Fruit fly (Drosophila melanogaster) whole organism, embryonic: Measurements from ENCODE around the gene CG13053.

Experiments used
- Asciz ChIP-seq: fragments of 200-800 bp; sonication (Bioruptor generic); optimal IDR thresholded peaks from 2 replicates; lab custom pipeline; 2017; ENCODE audit warnings: missing biosample characterization, mild to moderate bottlenecking, missing genetic modification characterization, missing genetic modification reagents
- Bdp1 ChIP-seq: fragments of 200-800 bp; sonication (Bioruptor generic); optimal IDR thresholded peaks from 3 replicates; lab custom pipeline; 2016; ENCODE audit warnings: missing biosample characterization, missing genetic modification characterization
- CG10267 ChIP-seq: fragments of 200-800 bp; sonication (Bioruptor generic); optimal IDR thresholded peaks from 2 replicates; lab custom pipeline; 2018; ENCODE audit warnings: missing biosample characterization, mild to moderate bottlenecking, missing genetic modification characterization, moderate library complexity
- CG11093 ChIP-seq: fragments of 200-800 bp; sonication (Bioruptor generic); IDR thresholded peaks from 3 replicates; pipeline ENCODE4 v1.3.6; 2022; ENCODE audit warnings: missing biosample characterization, missing genetic modification characterization
- CG15479 ChIP-seq: fragments of 200-800 bp; sonication (Bioruptor generic); optimal IDR thresholded peaks from 3 replicates; lab custom pipeline; 2019; ENCODE audit warnings: missing biosample characterization, mild to moderate bottlenecking, missing genetic modification characterization, moderate library complexity
- CG17385 ChIP-seq: fragments of 200-800 bp; sonication (Bioruptor generic); optimal IDR thresholded peaks from 3 replicates; lab custom pipeline; 2018; ENCODE audit warnings: missing biosample characterization, mild to moderate bottlenecking, missing genetic modification characterization
- CG18619 ChIP-seq: fragments of 200-800 bp; sonication (Bioruptor generic); optimal IDR thresholded peaks from 3 replicates; lab custom pipeline; 2017; ENCODE audit warnings: missing biosample characterization, mild to moderate bottlenecking, missing genetic modification characterization
- CG2116 ChIP-seq: fragments of 200-800 bp; sonication (Bioruptor generic); optimal IDR thresholded peaks from 3 replicates; lab custom pipeline; 2018; ENCODE audit warnings: missing biosample characterization, mild to moderate bottlenecking, missing genetic modification characterization
- CG2199 ChIP-seq: fragments of 200-800 bp; sonication (Bioruptor generic); IDR thresholded peaks from 3 replicates; pipeline ENCODE4 v1.3.6; 2022; ENCODE audit warnings: missing biosample characterization, missing genetic modification characterization
- CG33557 ChIP-seq: fragments of 200-800 bp; sonication (Bioruptor generic); optimal IDR thresholded peaks from 2 replicates; lab custom pipeline; 2019; ENCODE audit warnings: missing biosample characterization, mild to moderate bottlenecking, missing genetic modification characterization, moderate library complexity
- CG4360 ChIP-seq: fragments of 200-800 bp; sonication (Bioruptor generic); IDR thresholded peaks from 2 replicates; pipeline ENCODE4 v1.3.6; 2022; ENCODE audit warnings: missing biosample characterization, missing genetic modification characterization
- CG4707 ChIP-seq: fragments of 200-800 bp; sonication (Bioruptor generic); optimal IDR thresholded peaks from 2 replicates; lab custom pipeline; 2018; ENCODE audit warnings: missing biosample characterization, mild to moderate bottlenecking, missing genetic modification characterization, moderate library complexity
- CG4854 ChIP-seq: fragments of 200-800 bp; sonication (Bioruptor generic); optimal IDR thresholded peaks from 2 replicates; lab custom pipeline; 2016; ENCODE audit warnings: missing biosample characterization, missing genetic modification characterization, inconsistent platforms
- CG6765 ChIP-seq: fragments of 200-800 bp; sonication (Bioruptor generic); optimal IDR thresholded peaks from 3 replicates; lab custom pipeline; 2017; ENCODE audit warnings: missing biosample characterization, mild to moderate bottlenecking, missing genetic modification characterization
- CG6791 ChIP-seq: fragments of 200-800 bp; sonication (Bioruptor generic); IDR thresholded peaks from 3 replicates; pipeline ENCODE4 v1.3.6; 2022; ENCODE audit warnings: missing biosample characterization, missing genetic modification characterization; ENCODE audit not compliant: partially characterized antibody
- CG8359 ChIP-seq: fragments of 200-800 bp; sonication (Bioruptor generic); optimal IDR thresholded peaks from 2 replicates; lab custom pipeline; 2017; ENCODE audit warnings: missing biosample characterization, mild to moderate bottlenecking, missing genetic modification characterization, borderline replicate concordance
- CG9817 ChIP-seq: fragments of 200-800 bp; sonication (Bioruptor generic); optimal IDR thresholded peaks from 2 replicates; lab custom pipeline; 2018; ENCODE audit warnings: missing biosample characterization, mild to moderate bottlenecking, missing genetic modification characterization, moderate library complexity
- CG9876 ChIP-seq: fragments of 200-800 bp; sonication (Bioruptor generic); optimal IDR thresholded peaks from 2 replicates; lab custom pipeline; 2016; ENCODE audit warnings: missing biosample characterization, missing genetic modification characterization
- Drgx ChIP-seq: fragments of 200-800 bp; sonication (Bioruptor generic); IDR thresholded peaks from 2 replicates; pipeline ENCODE4 v1.3.6; 2022; ENCODE audit warnings: missing biosample characterization, missing genetic modification characterization
- Ets65A ChIP-seq: fragments of 200-800 bp; sonication (Bioruptor generic); peaks from one replicate; lab custom pipeline; 2016; ENCODE audit warnings: missing biosample characterization, missing genetic modification characterization
- Hr51 ChIP-seq, 2 experiments: fragments of 200-800 bp; sonication (Bioruptor generic); optimal IDR thresholded peaks; 2 replicates in 1 of 2; 3 replicates in 1 of 2; lab custom pipeline; 2016 to 2018; ENCODE audit warnings: missing biosample characterization in 2 of 2, missing genetic modification characterization in 2 of 2, mild to moderate bottlenecking in 1 of 2, moderate library complexity in 1 of 2
- Hsf ChIP-seq: fragments of 200-800 bp; sonication (Bioruptor generic); optimal IDR thresholded peaks from 3 replicates; lab custom pipeline; 2016; ENCODE audit warnings: missing biosample characterization, missing genetic modification characterization
- Ptx1 ChIP-seq: fragments of 200-800 bp; sonication (Bioruptor generic); IDR thresholded peaks from 2 replicates; pipeline ENCODE4 v1.3.6; 2022; ENCODE audit warnings: missing biosample characterization, missing genetic modification characterization
- Rfx ChIP-seq: fragments of 200-800 bp; sonication (Bioruptor generic); IDR thresholded peaks from 2 replicates; pipeline ENCODE4 v1.3.6; 2022; ENCODE audit warnings: missing biosample characterization, missing genetic modification characterization
- Xbp1 ChIP-seq: fragments of 200-800 bp; sonication (Bioruptor generic); optimal IDR thresholded peaks from 3 replicates; lab custom pipeline; 2016; ENCODE audit warnings: missing biosample characterization, mild to moderate bottlenecking, missing genetic modification characterization
- bowl ChIP-seq: fragments of 200-800 bp; sonication (Bioruptor generic); IDR thresholded peaks from 2 replicates; pipeline ENCODE4 v1.3.6; 2022; ENCODE audit warnings: missing biosample characterization, missing genetic modification characterization
- btn ChIP-seq: fragments of 200-800 bp; sonication (Bioruptor generic); optimal IDR thresholded peaks from 2 replicates; lab custom pipeline; 2016; ENCODE audit warnings: missing biosample characterization, missing genetic modification characterization
- cato ChIP-seq: fragments of 200-800 bp; sonication (Bioruptor generic); optimal IDR thresholded peaks from 2 replicates; lab custom pipeline; 2016; ENCODE audit warnings: missing biosample characterization, missing genetic modification characterization, borderline replicate concordance
- cwo ChIP-seq: fragments of 200-800 bp; sonication (Bioruptor generic); optimal IDR thresholded peaks from 3 replicates; lab custom pipeline; 2017; ENCODE audit warnings: missing biosample characterization, missing genetic modification characterization, mild to moderate bottlenecking, moderate library complexity, missing genetic modification reagents
- danr ChIP-seq: fragments of 200-800 bp; sonication (Bioruptor generic); IDR thresholded peaks from 2 replicates; pipeline ENCODE4 v1.3.6; 2022; ENCODE audit warnings: missing biosample characterization, missing genetic modification characterization
- emc ChIP-seq: fragments of 200-800 bp; sonication (Bioruptor generic); optimal IDR thresholded peaks from 2 replicates; lab custom pipeline; 2016; ENCODE audit warnings: missing biosample characterization, missing genetic modification characterization
- en ChIP-seq: fragments of 200-800 bp; sonication (Bioruptor generic); optimal IDR thresholded peaks from 2 replicates; lab custom pipeline; 2016; ENCODE audit warnings: missing biosample characterization, missing genetic modification characterization
- ewg ChIP-seq: fragments of 200-800 bp; sonication (Bioruptor generic); optimal IDR thresholded peaks from 3 replicates; lab custom pipeline; 2017; ENCODE audit warnings: mild to moderate bottlenecking, missing biosample characterization, missing genetic modification reagents, missing genetic modification characterization
- fd96Cb ChIP-seq: fragments of 200-800 bp; sonication (Bioruptor generic); optimal IDR thresholded peaks from 2 replicates; lab custom pipeline; 2018; ENCODE audit warnings: missing biosample characterization, mild to moderate bottlenecking, missing genetic modification characterization, moderate library complexity
- ftz-f1 ChIP-seq: fragments of 200-800 bp; sonication (Bioruptor generic); optimal IDR thresholded peaks from 2 replicates; lab custom pipeline; 2016; ENCODE audit warnings: missing biosample characterization, missing genetic modification characterization
- gem ChIP-seq: fragments of 200-800 bp; sonication (Bioruptor generic); optimal IDR thresholded peaks from 2 replicates; lab custom pipeline; 2019; ENCODE audit warnings: missing biosample characterization, mild to moderate bottlenecking, missing genetic modification characterization, moderate library complexity
- gsb-n ChIP-seq: fragments of 200-800 bp; sonication (Bioruptor generic); optimal IDR thresholded peaks from 3 replicates; lab custom pipeline; 2018; ENCODE audit warnings: missing biosample characterization, mild to moderate bottlenecking, missing genetic modification characterization
- gt ChIP-seq: fragments of 200-800 bp; sonication (Bioruptor generic); IDR thresholded peaks from 2 replicates; pipeline ENCODE4 v1.3.6; 2022; ENCODE audit warnings: missing biosample characterization, missing genetic modification characterization
- ham ChIP-seq: fragments of 200-800 bp; sonication (Bioruptor generic); IDR thresholded peaks from 2 replicates; pipeline ENCODE4 v1.3.6; 2022; ENCODE audit warnings: missing biosample characterization, missing genetic modification characterization
- hbn ChIP-seq: fragments of 200-800 bp; sonication (Bioruptor generic); IDR thresholded peaks from 2 replicates; pipeline ENCODE4 v1.3.6; 2022; ENCODE audit warnings: missing biosample characterization, missing genetic modification characterization; ENCODE audit not compliant: partially characterized antibody
- kni ChIP-seq: fragments of 200-800 bp; sonication (Bioruptor generic); optimal IDR thresholded peaks from 3 replicates; lab custom pipeline; 2017; ENCODE audit warnings: mild to moderate bottlenecking, missing biosample characterization, missing genetic modification reagents, missing genetic modification characterization
- onecut ChIP-seq: fragments of 200-800 bp; sonication (Bioruptor generic); IDR thresholded peaks from 2 replicates; pipeline ENCODE4 v1.3.6; 2022; ENCODE audit warnings: missing biosample characterization, missing genetic modification characterization
- pnt ChIP-seq: fragments of 200-800 bp; sonication (Bioruptor generic); optimal IDR thresholded peaks from 3 replicates; lab custom pipeline; 2016; ENCODE audit warnings: missing biosample characterization, missing genetic modification characterization
- repo ChIP-seq: fragments of 200-800 bp; sonication (Bioruptor generic); optimal IDR thresholded peaks from 2 replicates; lab custom pipeline; 2016; ENCODE audit warnings: missing biosample characterization, missing genetic modification characterization
- row ChIP-seq: fragments of 200-800 bp; sonication (Bioruptor generic); IDR thresholded peaks from 3 replicates; pipeline ENCODE4 v1.3.6; 2022; ENCODE audit warnings: missing biosample characterization, missing genetic modification characterization
- sd ChIP-seq: fragments of 200-800 bp; sonication (Bioruptor generic); optimal IDR thresholded peaks from 3 replicates; lab custom pipeline; 2018; ENCODE audit warnings: missing biosample characterization, mild to moderate bottlenecking, missing genetic modification characterization, moderate library complexity
- stc ChIP-seq: fragments of 200-800 bp; sonication (Bioruptor generic); IDR thresholded peaks from 2 replicates; pipeline ENCODE4 v1.3.6; 2022; ENCODE audit warnings: missing biosample characterization, missing genetic modification characterization
- toy ChIP-seq: fragments of 200-800 bp; sonication (Bioruptor generic); IDR thresholded peaks from 2 replicates; pipeline ENCODE4 v1.3.6; 2022; ENCODE audit warnings: missing biosample characterization, missing genetic modification characterization
- twi ChIP-seq: fragments of 200-800 bp; optimal IDR thresholded peaks from 2 replicates; lab custom pipeline; 2019; ENCODE audit warnings: missing biosample characterization, mild to moderate bottlenecking, missing genetic modification characterization, moderate library complexity
- zen2 ChIP-seq: fragments of 200-800 bp; sonication (Bioruptor generic); IDR thresholded peaks from 3 replicates; pipeline ENCODE4 v1.3.6; 2022; ENCODE audit warnings: missing biosample characterization, missing genetic modification characterization; ENCODE audit not compliant: partially characterized antibody

CG13053 gene

dm6 chr3L:16228659-16229205 is 30.8 kb downstream of the CG13053 start, which contains the start of gene Tmx3 (continued):
- TF ChIP-seq ewg (GFP tag; lab: Kevin White, UChicago) (peak; percentile 70), repo (GFP tag; lab: Kevin White, UChicago) (no peak), cato (peak; percentile 73), sd (peak; percentile 85), CG17385 (GFP tag; lab: Kevin White, UChicago) (peak; percentile 82), danr (GFP tag; lab: Robert Waterston, UW) (peak; percentile 77), gem (tag; lab: Kevin White, UChicago) (peak; percentile 96), CG8359 (GFP tag; lab: Kevin White, UChicago) (no peak), CG11093 (GFP tag; lab: Robert Waterston, UW) (peak; percentile 85), CG33557 (peak; percentile 75), CG15479 (GFP tag; lab: Kevin White, UChicago) (no peak), onecut (GFP tag; lab: Robert Waterston, UW) (peak; percentile 67), Ets65A (GFP tag; lab: Kevin White, UChicago) (peak; percentile 95), CG6791 (no peak), emc (peak; percentile 19), gt (GFP tag; lab: Robert Waterston, UW) (peak; percentile 80), Asciz (GFP tag; lab: Kevin White, UChicago) (peak; percentile 30), zen2 (GFP tag; lab: Robert Waterston, UW) (no peak), ham (GFP tag; lab: Robert Waterston, UW) (peak; percentile 30; the same call in 1 of the 2 replicates), Bdp1 (GFP tag; lab: Kevin White, UChicago) (no peak), CG10267 (peak; percentile 84), CG9817 (tag; lab: Kevin White, UChicago) (peak; percentile 90), stc (peak; percentile 92), row (GFP tag; lab: Robert Waterston, UW) (peak; percentile 94), Drgx (GFP tag; lab: Robert Waterston, UW) (peak; percentile 90), btn (GFP tag; lab: Kevin White, UChicago) (no peak), bowl (GFP tag; lab: Robert Waterston, UW) (peak; percentile 58; the same call in 1 of the 2 replicates), gsb-n (tag; lab: Kevin White, UChicago) (peak; percentile 85), pnt (GFP tag; lab: Kevin White, UChicago) (peak; percentile 55), Hr51 (GFP tag; optimal IDR thresholded peaks at IDR 0.05; lab: Kevin White, UChicago) (peak; percentile 74 to 89), fd96Cb (tag; lab: Kevin White, UChicago) (peak; percentile 89), Hsf (GFP tag; lab: Kevin White, UChicago) (peak; percentile 70), CG6765 (GFP tag; lab: Kevin White, UChicago) (peak; percentile 58), ftz-f1 (GFP tag; lab: Kevin White, UChicago) (no peak), CG2199 (GFP tag; lab: Robert Waterston, UW) (peak; percentile 25; the same call in 1 of the 3 replicates), Rfx (GFP tag; lab: Robert Waterston, UW) (peak; percentile 95), CG4707 (GFP tag; lab: Kevin White, UChicago) (no peak), cwo (peak; percentile 90), CG4854 (GFP tag; lab: Kevin White, UChicago) (peak; percentile 50), CG9876 (GFP tag; lab: Kevin White, UChicago) (no peak), hbn (GFP tag; lab: Robert Waterston, UW) (no peak), kni (GFP tag; lab: Kevin White, UChicago) (no peak), Xbp1 (GFP tag; lab: Kevin White, UChicago) (peak; percentile 93), CG4360 (peak; percentile 68), en (no peak), Ptx1 (GFP tag; lab: Robert Waterston, UW) (peak; percentile 95), toy (GFP tag; lab: Robert Waterston, UW) (peak; percentile 72; the same call in 1 of the 2 replicates), twi (tag; lab: Kevin White, UChicago) (no peak), CG2116 (peak; percentile 72), CG18619 (GFP tag; lab: Kevin White, UChicago) (peak; percentile 84)
